Worm (Caenorhabditis elegans): ENCODE measurements around the gene C43F9.11.

DNA sequence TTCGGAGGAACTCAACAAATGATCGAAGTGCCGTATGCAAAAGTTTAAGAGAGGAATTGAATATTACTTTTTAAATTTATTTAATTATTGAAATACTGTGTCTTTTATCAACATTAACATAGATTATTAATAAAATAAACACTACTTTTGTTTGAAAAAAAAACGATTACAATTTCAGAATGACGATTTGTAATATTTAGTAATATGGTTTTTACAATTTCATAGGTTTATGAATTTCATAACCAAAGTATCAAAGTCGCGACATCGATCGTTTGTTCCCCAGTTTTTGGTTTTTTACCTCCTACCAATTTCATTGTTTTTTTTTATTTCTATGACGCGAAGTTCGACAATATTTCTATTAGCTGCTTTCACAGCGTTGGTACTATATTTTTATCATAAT is 3.4 kb downstream of the C43F9.11 start, which contains the start of gene R09H10.1:
- no peak for TF ChIP-seq aly-1 (tag; optimal IDR thresholded peaks at IDR 0.05)
- TF ChIP-seq sea-1 (GFP tag; conservative IDR thresholded peaks at IDR 0.05), result no peak
- TF ChIP-seq F13C5.2 (tag; optimal IDR thresholded peaks at IDR 0.05), result no peak
- no peak for TF ChIP-seq hnd-1 (tag; optimal IDR thresholded peaks at IDR 0.05)
- no peak for TF ChIP-seq ama-1 (optimal IDR thresholded peaks at IDR 0.05)
- no peak for TF ChIP-seq hmg-4 (GFP tag; optimal IDR thresholded peaks at IDR 0.05)
- no peak for TF ChIP-seq pes-1 (GFP tag; IDR thresholded peaks at IDR 0.05)
- no peak for TF ChIP-seq B0310.2 (tag; optimal IDR thresholded peaks at IDR 0.05)
- TF ChIP-seq ets-7 (tag; optimal IDR thresholded peaks at IDR 0.05), result no peak
- TF ChIP-seq scrt-1 (GFP tag; IDR thresholded peaks at IDR 0.05), result no peak
- TF ChIP-seq tbx-37 (GFP tag; conservative IDR thresholded peaks at IDR 0.05), result no peak
- TF ChIP-seq ceh-13 (GFP tag; optimal IDR thresholded peaks at IDR 0.05), result no peak
